Fruit fly (Drosophila melanogaster) whole organism, embryonic: Measurements from ENCODE around the gene CG7519.
A peak's percentile ranks its signal among the peaks of the same experiment; 100 is the strongest.

ENCODE experiments used
- Atf3 ChIP-seq: fragments of 200-800 bp; sonication (Bioruptor generic); optimal IDR thresholded peaks from 3 replicates; lab custom pipeline; 2016; ENCODE audit warnings: missing biosample characterization, missing genetic modification characterization
- BEAF-32 ChIP-seq: fragments of 200-800 bp; sonication (Bioruptor generic); optimal IDR thresholded peaks from 3 replicates; lab custom pipeline; 2017; ENCODE audit warnings: missing biosample characterization, missing genetic modification characterization, mild to moderate bottlenecking, moderate library complexity, missing genetic modification reagents
- CG1024 ChIP-seq: fragments of 200-800 bp; sonication (Bioruptor generic); IDR thresholded peaks from 2 replicates; pipeline ENCODE4 v1.3.6; 2022; ENCODE audit warnings: missing biosample characterization, missing genetic modification characterization
- CG12659 ChIP-seq: fragments of 200-800 bp; sonication (Bioruptor generic); optimal IDR thresholded peaks from 3 replicates; lab custom pipeline; 2017; ENCODE audit warnings: mild to moderate bottlenecking, missing biosample characterization, missing genetic modification reagents, missing genetic modification characterization
- CG13287 ChIP-seq: fragments of 200-800 bp; sonication (Bioruptor generic); IDR thresholded peaks from 2 replicates; pipeline ENCODE4 v1.3.6; 2022; ENCODE audit warnings: missing biosample characterization, missing genetic modification characterization; ENCODE audit not compliant: partially characterized antibody
- CG14710 ChIP-seq: fragments of 200-800 bp; sonication (Bioruptor generic); optimal IDR thresholded peaks from 3 replicates; lab custom pipeline; 2019; ENCODE audit warnings: missing biosample characterization, mild to moderate bottlenecking, missing genetic modification characterization, moderate library complexity
- CG15011 ChIP-seq: fragments of 200-800 bp; sonication (Bioruptor generic); optimal IDR thresholded peaks from 3 replicates; lab custom pipeline; 2018; ENCODE audit warnings: missing biosample characterization, mild to moderate bottlenecking, missing genetic modification characterization
- CG15269 ChIP-seq: fragments of 200-800 bp; sonication (Bioruptor generic); optimal IDR thresholded peaks from 2 replicates; lab custom pipeline; 2018; ENCODE audit warnings: missing biosample characterization, mild to moderate bottlenecking, missing genetic modification characterization, moderate library complexity
- CG1603 ChIP-seq: fragments of 200-800 bp; sonication (Bioruptor generic); optimal IDR thresholded peaks from 2 replicates; lab custom pipeline; 2019; ENCODE audit warnings: missing biosample characterization, mild to moderate bottlenecking, missing genetic modification characterization, moderate library complexity
- CG17328 ChIP-seq: fragments of 200-800 bp; sonication (Bioruptor generic); IDR thresholded peaks from 2 replicates; pipeline ENCODE4 v1.3.6; 2022; ENCODE audit warnings: missing biosample characterization, missing genetic modification characterization
- CG2199 ChIP-seq: fragments of 200-800 bp; sonication (Bioruptor generic); IDR thresholded peaks from 3 replicates; pipeline ENCODE4 v1.3.6; 2022; ENCODE audit warnings: missing biosample characterization, missing genetic modification characterization
- CG30020 ChIP-seq: fragments of 200-800 bp; optimal IDR thresholded peaks from 2 replicates; lab custom pipeline; 2019; ENCODE audit warnings: missing biosample characterization, mild to moderate bottlenecking, missing genetic modification characterization, moderate library complexity
- CG33213 ChIP-seq: fragments of 200-800 bp; sonication (Bioruptor generic); optimal IDR thresholded peaks from 3 replicates; lab custom pipeline; 2016; ENCODE audit warnings: missing biosample characterization, missing genetic modification characterization
- CG3995 ChIP-seq: fragments of 200-800 bp; sonication (Bioruptor generic); optimal IDR thresholded peaks from 3 replicates; lab custom pipeline; 2016; ENCODE audit warnings: missing biosample characterization, missing genetic modification characterization
- CG6654 ChIP-seq: fragments of 200-800 bp; sonication (Bioruptor generic); optimal IDR thresholded peaks from 2 replicates; lab custom pipeline; 2017; ENCODE audit warnings: missing biosample characterization, mild to moderate bottlenecking, missing genetic modification characterization
- CG6813 ChIP-seq: fragments of 200-800 bp; sonication (Bioruptor generic); optimal IDR thresholded peaks from 2 replicates; lab custom pipeline; 2017; ENCODE audit warnings: missing biosample characterization, missing genetic modification characterization, mild to moderate bottlenecking, moderate library complexity, missing genetic modification reagents
- CG9797 ChIP-seq: fragments of 200-800 bp; sonication (Bioruptor generic); optimal IDR thresholded peaks from 3 replicates; lab custom pipeline; 2018; ENCODE audit warnings: missing biosample characterization, mild to moderate bottlenecking, missing genetic modification characterization
- Dip3 ChIP-seq: fragments of 200-800 bp; sonication (Bioruptor generic); optimal IDR thresholded peaks from 3 replicates; lab custom pipeline; 2016; ENCODE audit warnings: missing biosample characterization, missing genetic modification characterization
- Dp ChIP-seq: fragments of 200-800 bp; sonication (Bioruptor generic); optimal IDR thresholded peaks from 2 replicates; lab custom pipeline; 2018; ENCODE audit warnings: missing biosample characterization, mild to moderate bottlenecking, missing genetic modification characterization, moderate library complexity
- E2f1 ChIP-seq: fragments of 200-800 bp; sonication (Bioruptor generic); IDR thresholded peaks from 2 replicates; pipeline ENCODE4 v1.3.6; 2022; ENCODE audit warnings: missing biosample characterization, missing genetic modification characterization
- E2f2 ChIP-seq: fragments of 200-800 bp; sonication (Bioruptor generic); IDR thresholded peaks from 2 replicates; pipeline ENCODE4 v1.3.6; 2022; ENCODE audit warnings: missing biosample characterization, missing genetic modification characterization
- HHEX ChIP-seq: fragments of 200-800 bp; sonication (Bioruptor generic); optimal IDR thresholded peaks from 3 replicates; lab custom pipeline; 2017; ENCODE audit warnings: missing biosample characterization, mild to moderate bottlenecking, missing genetic modification characterization, missing genetic modification reagents
- HLH3B ChIP-seq: fragments of 200-800 bp; sonication (Bioruptor generic); IDR thresholded peaks from 2 replicates; pipeline ENCODE4 v1.3.6; 2022; ENCODE audit warnings: missing biosample characterization, missing genetic modification characterization
- Hey ChIP-seq: fragments of 200-800 bp; sonication (Bioruptor generic); optimal IDR thresholded peaks from 3 replicates; lab custom pipeline; 2018; ENCODE audit warnings: missing biosample characterization, mild to moderate bottlenecking, missing genetic modification characterization
- MBD-R2 ChIP-seq: fragments of 200-800 bp; sonication (Bioruptor generic); IDR thresholded peaks from 2 replicates; pipeline ENCODE4 v1.3.6; 2022; ENCODE audit warnings: missing biosample characterization, missing genetic modification characterization
- MESR4 ChIP-seq: fragments of 200-800 bp; sonication (Bioruptor generic); optimal IDR thresholded peaks from 2 replicates; lab custom pipeline; 2018; ENCODE audit warnings: missing biosample characterization, mild to moderate bottlenecking, missing genetic modification characterization, moderate library complexity
- Myb ChIP-seq: fragments of 200-800 bp; sonication (Bioruptor generic); optimal IDR thresholded peaks from 2 replicates; lab custom pipeline; 2016; ENCODE audit warnings: missing biosample characterization, missing genetic modification characterization
- Opbp ChIP-seq: fragments of 200-800 bp; sonication (Bioruptor generic); IDR thresholded peaks from 3 replicates; pipeline ENCODE4 v1.3.6; 2022; ENCODE audit warnings: missing biosample characterization, missing genetic modification characterization; ENCODE audit not compliant: partially characterized antibody
- Pdp1 ChIP-seq, 2 experiments: fragments of 200-800 bp; sonication (Bioruptor generic); optimal IDR thresholded peaks; 3 replicates each; lab custom pipeline; 2016; ENCODE audit warnings: missing biosample characterization in 2 of 2, missing genetic modification characterization in 2 of 2, mild to moderate bottlenecking in 1 of 2, moderate library complexity in 1 of 2
- Sox100B ChIP-seq: fragments of 200-800 bp; sonication (Bioruptor generic); optimal IDR thresholded peaks from 3 replicates; lab custom pipeline; 2018; ENCODE audit warnings: missing biosample characterization, mild to moderate bottlenecking, missing genetic modification characterization
- Sry-δ ChIP-seq: fragments of 200-800 bp; sonication (Bioruptor generic); optimal IDR thresholded peaks from 2 replicates; lab custom pipeline; 2016; ENCODE audit warnings: missing biosample characterization, missing genetic modification characterization
- YL-1 ChIP-seq: fragments of 200-800 bp; sonication (Bioruptor generic); optimal IDR thresholded peaks from 3 replicates; lab custom pipeline; 2017; ENCODE audit warnings: missing biosample characterization, mild to moderate bottlenecking, missing genetic modification characterization
- chinmo ChIP-seq: fragments of 200-800 bp; sonication (Bioruptor generic); IDR thresholded peaks from 4 replicates; pipeline ENCODE4 v1.3.6; 2022; ENCODE audit warnings: missing biosample characterization, missing genetic modification characterization; ENCODE audit not compliant: partially characterized antibody
- crp ChIP-seq, 2 experiments: fragments of 200-800 bp; sonication (Bioruptor generic); optimal IDR thresholded peaks; 2 replicates in 1 of 2; 3 replicates in 1 of 2; lab custom pipeline; 2017; ENCODE audit warnings: missing biosample characterization in 2 of 2, missing genetic modification characterization in 2 of 2, mild to moderate bottlenecking in 1 of 2, moderate library complexity in 1 of 2
- dati ChIP-seq: fragments of 200-800 bp; sonication (Bioruptor generic); IDR thresholded peaks from 2 replicates; pipeline ENCODE4 v1.3.6; 2022; ENCODE audit warnings: missing biosample characterization, missing genetic modification characterization
- fd64A ChIP-seq: fragments of 200-800 bp; sonication (Bioruptor generic); optimal IDR thresholded peaks from 3 replicates; lab custom pipeline; 2018; ENCODE audit warnings: missing biosample characterization, mild to moderate bottlenecking, missing genetic modification characterization
- gfzf ChIP-seq: fragments of 200-800 bp; sonication (Bioruptor generic); optimal IDR thresholded peaks from 2 replicates; lab custom pipeline; 2016; ENCODE audit warnings: missing biosample characterization, mild to moderate bottlenecking, missing genetic modification characterization, moderate library complexity
- inv ChIP-seq: fragments of 200-800 bp; sonication (Bioruptor generic); IDR thresholded peaks from 2 replicates; pipeline ENCODE4 v1.3.6; 2022; ENCODE audit warnings: missing biosample characterization, missing genetic modification characterization; ENCODE audit not compliant: partially characterized antibody
- kah ChIP-seq: fragments of 200-800 bp; sonication (Bioruptor generic); optimal IDR thresholded peaks from 2 replicates; lab custom pipeline; 2018; ENCODE audit warnings: missing biosample characterization, mild to moderate bottlenecking, missing genetic modification characterization
- nerfin-1 ChIP-seq: fragments of 200-800 bp; sonication (Bioruptor generic); optimal IDR thresholded peaks from 3 replicates; lab custom pipeline; 2019; ENCODE audit warnings: missing biosample characterization, mild to moderate bottlenecking, missing genetic modification characterization, moderate library complexity
- phol ChIP-seq: fragments of 200-800 bp; sonication (Bioruptor generic); optimal IDR thresholded peaks from 3 replicates; lab custom pipeline; 2018; ENCODE audit warnings: missing biosample characterization, mild to moderate bottlenecking, missing genetic modification characterization, moderate library complexity
- pita ChIP-seq: fragments of 200-800 bp; sonication (Bioruptor generic); optimal IDR thresholded peaks from 2 replicates; lab custom pipeline; 2017; ENCODE audit warnings: missing biosample characterization, mild to moderate bottlenecking, missing genetic modification characterization
- pzg ChIP-seq: fragments of 200-800 bp; sonication (Bioruptor generic); optimal IDR thresholded peaks from 3 replicates; lab custom pipeline; 2018; ENCODE audit warnings: missing biosample characterization, mild to moderate bottlenecking, missing genetic modification characterization, moderate library complexity
- row ChIP-seq: fragments of 200-800 bp; sonication (Bioruptor generic); IDR thresholded peaks from 3 replicates; pipeline ENCODE4 v1.3.6; 2022; ENCODE audit warnings: missing biosample characterization, missing genetic modification characterization
- sens ChIP-seq: fragments of 200-800 bp; sonication (Bioruptor generic); peaks from one replicate; lab custom pipeline; 2016; ENCODE audit warnings: missing biosample characterization, missing genetic modification characterization
- stwl ChIP-seq: fragments of 200-800 bp; sonication (Bioruptor generic); optimal IDR thresholded peaks from 3 replicates; lab custom pipeline; 2018; ENCODE audit warnings: missing biosample characterization, mild to moderate bottlenecking, missing genetic modification characterization, moderate library complexity
- tap ChIP-seq: fragments of 200-800 bp; optimal IDR thresholded peaks from 3 replicates; lab custom pipeline; 2019; ENCODE audit warnings: missing biosample characterization, mild to moderate bottlenecking, missing genetic modification characterization, moderate library complexity
- trem ChIP-seq: fragments of 200-800 bp; optimal IDR thresholded peaks from 3 replicates; lab custom pipeline; 2019; ENCODE audit warnings: missing biosample characterization, mild to moderate bottlenecking, missing genetic modification characterization, moderate library complexity

Gene CG7519

dm6 chr3L:21529108-21529507, 36.2 kb downstream of the CG7519 start, which contains the start of gene Arv1:
Arv1 (minus strand) TSS chr3L:21529333.
- TF ChIP-seq E2f2 (GFP tag; lab: Robert Waterston, UW) (peak; percentile 29; the same call in 1 of the 2 replicates), phol (tag; lab: Kevin White, UChicago) (peak; percentile 22), stwl (tag; lab: Kevin White, UChicago) (peak; percentile 57), crp (GFP tag; optimal IDR thresholded peaks at IDR 0.05; lab: Kevin White, UChicago) (peak; percentile 19 to 83), trem (tag; lab: Kevin White, UChicago) (peak; percentile 27), Opbp (GFP tag; lab: Robert Waterston, UW) (peak; percentile 14; the same call in 1 of the 3 replicates), CG13287 (peak; percentile 19; the same call in 1 of the 2 replicates), Pdp1 (GFP tag; optimal IDR thresholded peaks at IDR 0.05; lab: Kevin White, UChicago) (peak in 1 of 2 experiments; percentile 7), CG9797 (GFP tag; lab: Kevin White, UChicago) (peak; percentile 61), pzg (GFP tag; lab: Kevin White, UChicago) (peak; percentile 44), sens (GFP tag; lab: Kevin White, UChicago) (no peak), CG2199 (GFP tag; lab: Robert Waterston, UW) (no peak), CG15011 (GFP tag; lab: Kevin White, UChicago) (no peak), CG6813 (GFP tag; lab: Kevin White, UChicago) (no peak), MESR4 (peak; percentile 54), BEAF-32 (peak; percentile 9), gfzf (GFP tag; lab: Kevin White, UChicago) (peak; percentile 81), CG30020 (tag; lab: Kevin White, UChicago) (peak; percentile 48), CG14710 (peak; percentile 7), fd64A (GFP tag; lab: Kevin White, UChicago) (no peak), YL-1 (GFP tag; lab: Kevin White, UChicago) (peak; percentile 53), MBD-R2 (GFP tag; lab: Robert Waterston, UW) (peak; percentile 59), Myb (GFP tag; lab: Kevin White, UChicago) (peak; percentile 76), chinmo (GFP tag; lab: Robert Waterston, UW) (peak; percentile 72; the same call in 1 of the 4 replicates), tap (tag; lab: Kevin White, UChicago) (no peak), Dp (peak; percentile 30), CG1603 (tag; lab: Kevin White, UChicago) (peak; percentile 28)

- TF ChIP-seq Atf3 (GFP tag; lab: Kevin White, UChicago), result no peak
- TF ChIP-seq pita (GFP tag; lab: Kevin White, UChicago), result no peak
- TF ChIP-seq inv (GFP tag; lab: Robert Waterston, UW), result peak; percentile 58; the same call in 1 of the 2 replicates
- TF ChIP-seq CG15269 (tag; lab: Kevin White, UChicago), result no peak
- TF ChIP-seq CG17328 (GFP tag; lab: Robert Waterston, UW), result no peak
- no peak for TF ChIP-seq E2f1 (GFP tag; lab: Robert Waterston, UW)
- TF ChIP-seq Hey (tag; lab: Kevin White, UChicago), result no peak
- no peak for TF ChIP-seq dati
- no peak for TF ChIP-seq Dip3 (GFP tag; lab: Kevin White, UChicago)
- no peak for TF ChIP-seq CG1024 (GFP tag; lab: Robert Waterston, UW)
- TF ChIP-seq nerfin-1 (tag; lab: Kevin White, UChicago), result peak; percentile 89
- TF ChIP-seq row, result peak; percentile 52; the same call in 2 of the 3 replicates
- no peak for TF ChIP-seq kah (GFP tag; lab: Kevin White, UChicago)
- no peak for TF ChIP-seq HHEX (GFP tag; lab: Kevin White, UChicago)
- peak; percentile 66 for TF ChIP-seq CG33213 (GFP tag; lab: Kevin White, UChicago)
- peak; percentile 46 for TF ChIP-seq Sry-δ (GFP tag; lab: Kevin White, UChicago)
- TF ChIP-seq HLH3B (GFP tag; lab: Robert Waterston, UW), result no peak
- peak; percentile 43 for TF ChIP-seq CG3995 (GFP tag; lab: Kevin White, UChicago)
- TF ChIP-seq Sox100B (GFP tag; lab: Kevin White, UChicago), result no peak
- TF ChIP-seq CG6654 (GFP tag; lab: Kevin White, UChicago), result no peak
- peak; percentile 35 for TF ChIP-seq CG12659 (GFP tag; lab: Kevin White, UChicago)
- TF ChIP-seq trem (tag; lab: Kevin White, UChicago), result peak; percentile 53
Observed at dm6 chr3L:21533270-21533948, 40.5 kb downstream of the CG7519 start, which contains the start of gene Mkrn1. Mkrn1 (minus strand) TSS chr3L:21533713.
